Fruit fly (Drosophila melanogaster) whole organism, embryonic: Measurements from ENCODE around the gene Pif1B.

Source experiments
- Asciz ChIP-seq: fragments of 200-800 bp; sonication (Bioruptor generic); optimal IDR thresholded peaks from 2 replicates; lab custom pipeline; 2017; ENCODE audit warnings: missing biosample characterization, mild to moderate bottlenecking, missing genetic modification characterization, missing genetic modification reagents
- Atf3 ChIP-seq: fragments of 200-800 bp; sonication (Bioruptor generic); optimal IDR thresholded peaks from 3 replicates; lab custom pipeline; 2016; ENCODE audit warnings: missing biosample characterization, missing genetic modification characterization
- CG10147 ChIP-seq: fragments of 200-800 bp; sonication (Bioruptor generic); optimal IDR thresholded peaks from 2 replicates; lab custom pipeline; 2019; ENCODE audit warnings: missing biosample characterization, mild to moderate bottlenecking, missing genetic modification characterization, moderate library complexity
- CG10431 ChIP-seq: fragments of 200-800 bp; sonication (Bioruptor generic); optimal IDR thresholded peaks from 3 replicates; lab custom pipeline; 2018; ENCODE audit warnings: missing biosample characterization, mild to moderate bottlenecking, missing genetic modification characterization
- CG10654 ChIP-seq: fragments of 200-800 bp; sonication (Bioruptor generic); optimal IDR thresholded peaks from 2 replicates; lab custom pipeline; 2016; ENCODE audit warnings: missing biosample characterization, missing genetic modification characterization
- CG12299 ChIP-seq: fragments of 200-800 bp; sonication (Bioruptor generic); optimal IDR thresholded peaks from 2 replicates; lab custom pipeline; 2018; ENCODE audit warnings: missing biosample characterization, mild to moderate bottlenecking, missing genetic modification characterization
- CG13123 ChIP-seq: fragments of 200-800 bp; sonication (Bioruptor generic); optimal IDR thresholded peaks from 2 replicates; lab custom pipeline; 2016; ENCODE audit warnings: missing biosample characterization, missing genetic modification characterization
- CG14667 ChIP-seq: fragments of 200-800 bp; sonication (Bioruptor generic); IDR thresholded peaks from 2 replicates; pipeline ENCODE4 v1.3.6; 2022; ENCODE audit warnings: missing biosample characterization, missing genetic modification characterization
- CG17568 ChIP-seq: fragments of 200-800 bp; sonication (Bioruptor generic); optimal IDR thresholded peaks from 2 replicates; lab custom pipeline; 2018; ENCODE audit warnings: missing biosample characterization, mild to moderate bottlenecking, missing genetic modification characterization, moderate library complexity
- CG17802 ChIP-seq: fragments of 200-800 bp; sonication (Bioruptor generic); optimal IDR thresholded peaks from 2 replicates; lab custom pipeline; 2018; ENCODE audit warnings: missing biosample characterization, mild to moderate bottlenecking, missing genetic modification characterization, moderate library complexity
- CG2875 ChIP-seq: fragments of 200-800 bp; sonication (Bioruptor generic); optimal IDR thresholded peaks from 2 replicates; lab custom pipeline; 2017; ENCODE audit warnings: missing biosample characterization, mild to moderate bottlenecking, missing genetic modification characterization, missing genetic modification reagents
- CG3065 ChIP-seq: fragments of 200-800 bp; sonication (Bioruptor generic); optimal IDR thresholded peaks from 2 replicates; lab custom pipeline; 2016; ENCODE audit warnings: missing biosample characterization, missing genetic modification characterization
- CG3163 ChIP-seq: fragments of 200-800 bp; sonication (Bioruptor generic); optimal IDR thresholded peaks from 3 replicates; lab custom pipeline; 2016; ENCODE audit warnings: missing biosample characterization, missing genetic modification characterization
- CG32772 ChIP-seq: fragments of 200-800 bp; sonication (Bioruptor generic); IDR thresholded peaks from 2 replicates; pipeline ENCODE4 v1.3.6; 2022; ENCODE audit warnings: missing biosample characterization, missing genetic modification characterization
- CG33557 ChIP-seq: fragments of 200-800 bp; sonication (Bioruptor generic); optimal IDR thresholded peaks from 2 replicates; lab custom pipeline; 2019; ENCODE audit warnings: missing biosample characterization, mild to moderate bottlenecking, missing genetic modification characterization, moderate library complexity
- CG4328 ChIP-seq: fragments of 200-800 bp; sonication (Bioruptor generic); optimal IDR thresholded peaks from 3 replicates; lab custom pipeline; 2017; ENCODE audit warnings: missing biosample characterization, missing genetic modification reagents, missing genetic modification characterization
- CG4707 ChIP-seq: fragments of 200-800 bp; sonication (Bioruptor generic); optimal IDR thresholded peaks from 2 replicates; lab custom pipeline; 2018; ENCODE audit warnings: missing biosample characterization, mild to moderate bottlenecking, missing genetic modification characterization, moderate library complexity
- CG6175 ChIP-seq: fragments of 200-800 bp; sonication (Bioruptor generic); IDR thresholded peaks from 3 replicates; pipeline ENCODE4 v1.3.6; 2022; ENCODE audit warnings: missing biosample characterization, missing genetic modification characterization
- CG7556 ChIP-seq: fragments of 200-800 bp; sonication (Bioruptor generic); optimal IDR thresholded peaks from 2 replicates; lab custom pipeline; 2017; ENCODE audit warnings: missing biosample characterization, mild to moderate bottlenecking, missing genetic modification characterization
- CG8089 ChIP-seq: fragments of 200-800 bp; sonication (Bioruptor generic); optimal IDR thresholded peaks from 3 replicates; lab custom pipeline; 2016; ENCODE audit warnings: missing biosample characterization, missing genetic modification characterization
- CG9437 ChIP-seq: fragments of 200-800 bp; sonication (Bioruptor generic); optimal IDR thresholded peaks from 2 replicates; lab custom pipeline; 2018; ENCODE audit warnings: missing biosample characterization, mild to moderate bottlenecking, missing genetic modification characterization
- CHES-1-like ChIP-seq: fragments of 200-800 bp; sonication (Bioruptor generic); optimal IDR thresholded peaks from 2 replicates; lab custom pipeline; 2016; ENCODE audit warnings: missing biosample characterization, missing genetic modification characterization
- Dbx ChIP-seq: fragments of 200-800 bp; sonication (Bioruptor generic); IDR thresholded peaks from 3 replicates; pipeline ENCODE4 v1.3.6; 2022; ENCODE audit warnings: missing biosample characterization, missing genetic modification characterization
- Dip3 ChIP-seq: fragments of 200-800 bp; sonication (Bioruptor generic); optimal IDR thresholded peaks from 3 replicates; lab custom pipeline; 2016; ENCODE audit warnings: missing biosample characterization, missing genetic modification characterization
- Hr78 ChIP-seq, 2 experiments: fragments of 200-800 bp in 1 of 2; fragments of >200 bp in 1 of 2; sonication (Bioruptor generic) in 1 of 2; optimal IDR thresholded peaks; 2 replicates each; lab custom pipeline; 2017 to 2019; ENCODE audit warnings: missing biosample characterization in 2 of 2, missing genetic modification characterization in 2 of 2, mild to moderate bottlenecking in 1 of 2, moderate library complexity in 1 of 2
- Kr ChIP-seq: fragments of 200-800 bp; sonication (Bioruptor generic); optimal IDR thresholded peaks from 2 replicates; lab custom pipeline; 2017; ENCODE audit warnings: missing biosample characterization, mild to moderate bottlenecking, missing genetic modification characterization
- MESR4 ChIP-seq: fragments of 200-800 bp; sonication (Bioruptor generic); optimal IDR thresholded peaks from 2 replicates; lab custom pipeline; 2018; ENCODE audit warnings: missing biosample characterization, mild to moderate bottlenecking, missing genetic modification characterization, moderate library complexity
- Mes4 ChIP-seq: fragments of 200-800 bp; sonication (Bioruptor generic); optimal IDR thresholded peaks from 2 replicates; lab custom pipeline; 2016; ENCODE audit warnings: missing biosample characterization, missing genetic modification characterization
- NFAT ChIP-seq: fragments of 200-800 bp; sonication (Bioruptor generic); IDR thresholded peaks from 2 replicates; pipeline ENCODE4 v1.3.6; 2022; ENCODE audit warnings: missing biosample characterization, missing genetic modification characterization
- Sin3A ChIP-seq: fragments of >200 bp; optimal IDR thresholded peaks from 2 replicates; lab custom pipeline; 2018
- Tbp ChIP-seq: fragments of >200 bp; optimal IDR thresholded peaks from 2 replicates; lab custom pipeline; 2018; ENCODE audit warnings: missing biosample characterization, missing genetic modification characterization
- Xrp1 ChIP-seq: fragments of 200-800 bp; sonication (Bioruptor generic); IDR thresholded peaks from 2 replicates; pipeline ENCODE4 v1.3.6; 2022; ENCODE audit warnings: missing biosample characterization, missing genetic modification characterization
- al ChIP-seq: fragments of 200-800 bp; sonication (Bioruptor generic); IDR thresholded peaks from 2 replicates; pipeline ENCODE4 v1.3.6; 2022; ENCODE audit warnings: missing biosample characterization, missing genetic modification characterization
- bbx ChIP-seq: fragments of 200-800 bp; sonication (Bioruptor generic); IDR thresholded peaks from 2 replicates; pipeline ENCODE4 v1.3.6; 2022; ENCODE audit warnings: missing biosample characterization, missing genetic modification characterization; ENCODE audit not compliant: partially characterized antibody
- bcd ChIP-seq: fragments of 200-800 bp; sonication (Bioruptor generic); optimal IDR thresholded peaks from 2 replicates; lab custom pipeline; 2017; ENCODE audit warnings: missing biosample characterization, mild to moderate bottlenecking, missing genetic modification characterization
- ci ChIP-seq: fragments of 200-800 bp; sonication (Bioruptor generic); IDR thresholded peaks from 3 replicates; pipeline ENCODE4 v1.3.6; 2022; ENCODE audit warnings: missing biosample characterization, missing genetic modification characterization
- gem ChIP-seq: fragments of 200-800 bp; sonication (Bioruptor generic); optimal IDR thresholded peaks from 2 replicates; lab custom pipeline; 2019; ENCODE audit warnings: missing biosample characterization, mild to moderate bottlenecking, missing genetic modification characterization, moderate library complexity
- gt ChIP-seq: fragments of 200-800 bp; sonication (Bioruptor generic); IDR thresholded peaks from 2 replicates; pipeline ENCODE4 v1.3.6; 2022; ENCODE audit warnings: missing biosample characterization, missing genetic modification characterization
- jing ChIP-seq: fragments of 200-800 bp; sonication (Bioruptor generic); optimal IDR thresholded peaks from 2 replicates; lab custom pipeline; 2018; ENCODE audit warnings: missing biosample characterization, mild to moderate bottlenecking, missing genetic modification characterization
- jumu ChIP-seq: fragments of 200-800 bp; sonication (Bioruptor generic); optimal IDR thresholded peaks from 3 replicates; lab custom pipeline; 2016; ENCODE audit warnings: missing biosample characterization, missing genetic modification characterization
- knrl ChIP-seq: fragments of 200-800 bp; sonication (Bioruptor generic); IDR thresholded peaks from 3 replicates; pipeline ENCODE4 v1.3.6; 2022; ENCODE audit warnings: missing biosample characterization, missing genetic modification characterization; ENCODE audit not compliant: partially characterized antibody
- luna ChIP-seq: fragments of 200-800 bp; sonication (Bioruptor generic); optimal IDR thresholded peaks from 2 replicates; lab custom pipeline; 2016; ENCODE audit warnings: missing biosample characterization, missing genetic modification characterization
- nerfin-2 ChIP-seq: fragments of 200-800 bp; sonication (Bioruptor generic); IDR thresholded peaks from 2 replicates; pipeline ENCODE4 v1.3.6; 2022; ENCODE audit warnings: missing biosample characterization, missing genetic modification characterization; ENCODE audit not compliant: partially characterized antibody
- sd ChIP-seq: fragments of 200-800 bp; sonication (Bioruptor generic); optimal IDR thresholded peaks from 3 replicates; lab custom pipeline; 2018; ENCODE audit warnings: missing biosample characterization, mild to moderate bottlenecking, missing genetic modification characterization, moderate library complexity
- shn ChIP-seq: fragments of 200-800 bp; sonication (Bioruptor generic); optimal IDR thresholded peaks from 3 replicates; lab custom pipeline; 2016; ENCODE audit warnings: missing biosample characterization, missing genetic modification characterization
- slp2 ChIP-seq: fragments of 200-800 bp; sonication (Bioruptor generic); optimal IDR thresholded peaks from 2 replicates; lab custom pipeline; 2016; ENCODE audit warnings: missing biosample characterization, missing genetic modification characterization
- tap ChIP-seq: fragments of 200-800 bp; optimal IDR thresholded peaks from 3 replicates; lab custom pipeline; 2019; ENCODE audit warnings: missing biosample characterization, mild to moderate bottlenecking, missing genetic modification characterization, moderate library complexity
- tna ChIP-seq: fragments of 200-800 bp; sonication (Bioruptor generic); IDR thresholded peaks from 2 replicates; pipeline ENCODE4 v1.3.6; 2022; ENCODE audit warnings: missing biosample characterization, missing genetic modification characterization; ENCODE audit not compliant: partially characterized antibody
- tup ChIP-seq: fragments of 200-800 bp; sonication (Bioruptor generic); optimal IDR thresholded peaks from 2 replicates; lab custom pipeline; 2016; ENCODE audit warnings: missing biosample characterization, mild to moderate bottlenecking, missing genetic modification characterization, moderate library complexity
- twi ChIP-seq: fragments of 200-800 bp; optimal IDR thresholded peaks from 2 replicates; lab custom pipeline; 2019; ENCODE audit warnings: missing biosample characterization, mild to moderate bottlenecking, missing genetic modification characterization, moderate library complexity
- z ChIP-seq: fragments of 200-800 bp; sonication (Bioruptor generic); IDR thresholded peaks from 3 replicates; pipeline ENCODE4 v1.3.6; 2022; ENCODE audit warnings: missing biosample characterization, missing genetic modification characterization
- zen ChIP-seq: fragments of 200-800 bp; sonication (Bioruptor generic); optimal IDR thresholded peaks from 3 replicates; lab custom pipeline; 2018; ENCODE audit warnings: missing biosample characterization, mild to moderate bottlenecking, missing genetic modification characterization, moderate library complexity

Gene Pif1B

DNA sequence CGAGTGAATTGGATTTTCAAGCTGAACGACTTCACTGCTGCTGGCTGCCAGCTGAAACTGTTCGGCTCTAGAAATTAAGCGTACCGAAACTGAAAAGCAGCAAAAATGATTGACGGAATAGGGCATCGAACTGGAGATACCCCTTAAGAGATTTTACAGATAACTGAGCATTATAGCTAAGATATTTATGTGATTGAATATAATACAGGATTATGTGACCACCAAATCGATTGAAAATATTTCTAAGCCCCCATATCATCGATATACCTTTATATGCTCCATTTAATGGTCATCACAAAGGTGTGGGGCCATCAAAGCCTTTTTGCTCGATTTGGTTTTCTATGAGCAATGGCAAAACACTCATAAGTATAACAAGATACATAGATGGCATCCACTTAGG, 16.2 kb downstream of the Pif1B start (continued):
- TF ChIP-seq CG12299 (tag; lab: Kevin White, UChicago) (no peak), CG33557 (no peak), Hr78 (GFP tag; optimal IDR thresholded peaks at IDR 0.05; lab: Kevin White, UChicago) (no peak), knrl (no peak), ci (GFP tag; lab: Robert Waterston, UW) (peak; percentile 77), CG4707 (GFP tag; lab: Kevin White, UChicago) (no peak), Sin3A (lab: Kevin White, UChicago) (no peak), CG10431 (no peak), CG14667 (GFP tag; lab: Robert Waterston, UW) (peak; percentile 28; the same call in 1 of the 2 replicates), Mes4 (GFP tag; lab: Kevin White, UChicago) (no peak), tup (GFP tag; lab: Kevin White, UChicago) (no peak), zen (tag; lab: Kevin White, UChicago) (no peak), CG2875 (GFP tag; lab: Kevin White, UChicago) (no peak), z (no peak), Dbx (GFP tag; lab: Robert Waterston, UW) (peak; percentile 51; the same call in 2 of the 3 replicates), CG4328 (no peak), Kr (GFP tag; lab: Kevin White, UChicago) (no peak), CG32772 (GFP tag; lab: Robert Waterston, UW) (peak; percentile 37; the same call in 1 of the 2 replicates), Atf3 (GFP tag; lab: Kevin White, UChicago) (no peak), CG17568 (GFP tag; lab: Kevin White, UChicago) (no peak), CG3163 (GFP tag; lab: Kevin White, UChicago) (no peak), CG7556 (GFP tag; lab: Kevin White, UChicago) (no peak), jing (GFP tag; lab: Kevin White, UChicago) (no peak), jumu (GFP tag; lab: Kevin White, UChicago) (peak; percentile 25), sd (no peak), CG9437 (GFP tag; lab: Kevin White, UChicago) (no peak), Tbp (GFP tag; lab: Kevin White, UChicago) (no peak), luna (no peak), CG3065 (no peak), CG10147 (GFP tag; lab: Kevin White, UChicago) (no peak), slp2 (GFP tag; lab: Kevin White, UChicago) (peak; percentile 2), al (GFP tag; lab: Robert Waterston, UW) (peak; percentile 35; the same call in 1 of the 2 replicates), NFAT (GFP tag; lab: Robert Waterston, UW) (peak; percentile 52; the same call in 1 of the 2 replicates), CG6175 (no peak), gt (GFP tag; lab: Robert Waterston, UW) (no peak), CG17802 (tag; lab: Kevin White, UChicago) (no peak), shn (GFP tag; lab: Kevin White, UChicago) (no peak), tna (no peak), CHES-1-like (no peak), bbx (no peak), Dip3 (GFP tag; lab: Kevin White, UChicago) (peak; percentile 43), Xrp1 (GFP tag; lab: Robert Waterston, UW) (peak; percentile 66), CG8089 (GFP tag; lab: Kevin White, UChicago) (no peak), tap (tag; lab: Kevin White, UChicago) (no peak), twi (tag; lab: Kevin White, UChicago) (no peak), CG10654 (GFP tag; lab: Kevin White, UChicago) (no peak), bcd (peak; percentile 38), gem (tag; lab: Kevin White, UChicago) (no peak), CG13123 (GFP tag; lab: Kevin White, UChicago) (no peak), Asciz (no peak), nerfin-2 (GFP tag; lab: Robert Waterston, UW) (no peak), MESR4 (GFP tag; lab: Kevin White, UChicago) (no peak)
